Fruit fly (Drosophila melanogaster) whole organism, prepupa: ENCODE data around the gene CG13457.

ENCODE experiments used
- Blimp-1 ChIP-seq: fragments of 200-800 bp; sonication (Bioruptor generic); optimal IDR thresholded peaks from 3 replicates; lab custom pipeline; 2017; ENCODE audit warnings: missing biosample characterization, missing genetic modification characterization, mild to moderate bottlenecking, moderate library complexity, missing genetic modification reagents
- CG10631 ChIP-seq: fragments of 200-800 bp; sonication (Bioruptor generic); optimal IDR thresholded peaks from 2 replicates; lab custom pipeline; 2016; ENCODE audit warnings: missing biosample characterization, missing genetic modification characterization
- CG11294 ChIP-seq: fragments of 200-800 bp; sonication (Bioruptor generic); IDR thresholded peaks from 2 replicates; pipeline ENCODE4 v1.3.6; 2022; ENCODE audit warnings: missing biosample characterization, missing genetic modification characterization
- CG11902 ChIP-seq: fragments of 200-800 bp; sonication (Bioruptor generic); optimal IDR thresholded peaks from 3 replicates; lab custom pipeline; 2016; ENCODE audit warnings: missing biosample characterization, missing genetic modification characterization
- CG3919 ChIP-seq: fragments of 200-800 bp; sonication (Bioruptor generic); optimal IDR thresholded peaks from 3 replicates; lab custom pipeline; 2016; ENCODE audit warnings: missing biosample characterization, missing genetic modification characterization
- CG6792 ChIP-seq: fragments of 200-800 bp; sonication (Bioruptor generic); optimal IDR thresholded peaks from 3 replicates; lab custom pipeline; 2016; ENCODE audit warnings: missing biosample characterization, missing genetic modification characterization
- CG8632 ChIP-seq: fragments of 200-800 bp; sonication (Bioruptor generic); optimal IDR thresholded peaks from 3 replicates; lab custom pipeline; 2016; ENCODE audit warnings: missing biosample characterization, missing genetic modification characterization
- Ets96B ChIP-seq: fragments of 200-800 bp; optimal IDR thresholded peaks from 2 replicates; lab custom pipeline; 2019; ENCODE audit warnings: missing biosample characterization, mild to moderate bottlenecking, missing genetic modification characterization, moderate library complexity
- OdsH ChIP-seq: fragments of 200-800 bp; sonication (Bioruptor generic); optimal IDR thresholded peaks from 3 replicates; lab custom pipeline; 2016; ENCODE audit warnings: missing biosample characterization, missing genetic modification characterization
- Sox15 ChIP-seq: fragments of 200-800 bp; sonication (Bioruptor generic); optimal IDR thresholded peaks from 3 replicates; lab custom pipeline; 2016; ENCODE audit warnings: missing biosample characterization, missing genetic modification characterization
- fkh ChIP-seq: fragments of 200-800 bp; sonication (Bioruptor generic); optimal IDR thresholded peaks from 3 replicates; lab custom pipeline; 2017; ENCODE audit warnings: missing biosample characterization, mild to moderate bottlenecking, missing genetic modification characterization, moderate library complexity

DNA sequence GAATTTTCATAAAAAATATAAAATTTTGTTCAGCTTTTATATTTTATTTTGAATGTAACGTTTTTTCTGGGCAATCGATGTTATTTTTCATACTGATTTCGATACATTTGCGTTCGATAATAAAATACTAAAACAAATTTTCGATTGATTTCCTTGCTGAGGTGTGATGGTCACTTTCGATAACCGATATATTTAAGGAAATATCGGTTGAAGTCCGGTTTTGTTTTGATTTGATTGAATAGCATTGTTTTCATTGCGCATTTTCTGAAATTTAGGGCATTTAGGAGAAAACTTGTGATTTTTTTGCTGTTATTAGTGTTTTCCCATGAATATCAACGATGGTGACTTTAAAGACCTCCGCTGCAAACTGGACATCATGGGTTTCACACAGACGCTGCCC, 14.6 kb downstream of the CG13457 start, which contains the start of gene Cep135:
- no peak for TF ChIP-seq fkh (GFP tag; lab: Kevin White, UChicago)
- no peak for TF ChIP-seq CG3919
- TF ChIP-seq CG11902 (GFP tag; lab: Kevin White, UChicago) = no peak
- no peak for TF ChIP-seq CG11294 (GFP tag; lab: Robert Waterston, UW)
- TF ChIP-seq Blimp-1 = no peak
- no peak for TF ChIP-seq CG6792
- no peak for TF ChIP-seq CG10631 (GFP tag; lab: Kevin White, UChicago)
- no peak for TF ChIP-seq Sox15 (GFP tag; lab: Kevin White, UChicago)
- no peak for TF ChIP-seq CG8632
- TF ChIP-seq OdsH (GFP tag; lab: Kevin White, UChicago) = no peak
- TF ChIP-seq Ets96B (tag; lab: Kevin White, UChicago) = no peak
